Fruit fly (Drosophila melanogaster) S2 (cell line): ENCODE measurements around the gene Syx18.

Experiments
- CG8478 ChIP-seq: fragments of >200 bp; optimal IDR thresholded peaks from 2 replicates; lab custom pipeline; 2018
- CTCF ChIP-seq, 2 experiments: fragments of >200 bp; optimal IDR thresholded peaks; 2 replicates each; lab custom pipeline; 2018

- TF ChIP-seq CTCF (optimal IDR thresholded peaks at IDR 0.05; lab: Kevin White, UChicago) (no peak), CG8478 (no peak)
These were observed 21.2 kb downstream of the Syx18 start for dm6 chr3R:24604165-24604564.
